Worm (Caenorhabditis elegans) whole organism, L1 larva: ENCODE measurements around the gene F10E9.2.

Source experiments
- C04F5.9 ChIP-seq: sonication (generic microtip); optimal IDR thresholded peaks from 2 replicates; lab custom pipeline; 2016; ENCODE audit warnings: missing genetic modification characterization, missing compliant biosample characterization
- C16A3.4 ChIP-seq: fragments of 150-350 bp; optimal IDR thresholded peaks from 2 replicates; lab custom pipeline; 2014; ENCODE audit warnings: missing biosample characterization, missing genetic modification characterization
- F16B12.6 ChIP-seq: fragments of 150-350 bp; optimal IDR thresholded peaks from 2 replicates; lab custom pipeline; 2014; ENCODE audit warnings: missing biosample characterization, missing genetic modification characterization
- alr-1 ChIP-seq: fragments of 200-800 bp; sonication (Bioruptor generic); optimal IDR thresholded peaks from 2 replicates; lab custom pipeline; 2018; ENCODE audit warnings: borderline replicate concordance, mild to moderate bottlenecking, missing genetic modification characterization, missing compliant biosample characterization
- ama-1 ChIP-seq: fragments of 150-350 bp; optimal IDR thresholded peaks from 2 replicates; lab custom pipeline; 2014
- blmp-1 ChIP-seq: fragments of 150-350 bp; optimal IDR thresholded peaks from 2 replicates; lab custom pipeline; 2014; ENCODE audit warnings: missing biosample characterization, missing genetic modification characterization
- ceh-63 ChIP-seq: fragments of 200-800 bp; sonication (Bioruptor generic); optimal IDR thresholded peaks from 2 replicates; lab custom pipeline; 2018; ENCODE audit warnings: mild to moderate bottlenecking, missing genetic modification characterization, missing compliant biosample characterization
- ceh-8 ChIP-seq: fragments of 200-800 bp; sonication (Bioruptor generic); optimal IDR thresholded peaks from 2 replicates; lab custom pipeline; 2018; ENCODE audit warnings: mild to moderate bottlenecking, missing genetic modification characterization, moderate library complexity, missing compliant biosample characterization
- ceh-88 ChIP-seq: fragments of 200-800 bp; sonication (Bioruptor generic); IDR thresholded peaks from 2 replicates; pipeline ENCODE4 v1.3.6; 2022; ENCODE audit warnings: missing genetic modification characterization, missing compliant biosample characterization
- ceh-90 ChIP-seq: sonication (generic microtip); optimal IDR thresholded peaks from 2 replicates; lab custom pipeline; 2016; ENCODE audit warnings: missing genetic modification characterization, missing compliant biosample characterization
- ces-1 ChIP-seq: fragments of 150-350 bp; optimal IDR thresholded peaks from 2 replicates; lab custom pipeline; 2014; ENCODE audit warnings: missing biosample characterization, missing genetic modification reagents, missing genetic modification characterization
- dpl-1 ChIP-seq, 3 experiments: fragments of 150-350 bp in 2 of 3; sonication (generic microtip) in 1 of 3; optimal IDR thresholded peaks; 2 replicates each; lab custom pipeline; 2014 to 2017; ENCODE audit warnings: missing biosample characterization in 3 of 3, missing genetic modification characterization in 3 of 3, missing genetic modification reagents in 3 of 3
- efl-1 ChIP-seq, 4 experiments: fragments of 150-350 bp; optimal IDR thresholded peaks in 3 of 4; peaks in 1 of 4; 1 replicate in 1 of 4; 2 replicates in 3 of 4; lab custom pipeline; 2014; ENCODE audit warnings: missing biosample characterization in 2 of 4, missing genetic modification characterization in 2 of 4, missing genetic modification reagents in 2 of 4
- efl-3 ChIP-seq: fragments of 200-800 bp; sonication (Bioruptor generic); optimal IDR thresholded peaks from 2 replicates; lab custom pipeline; 2018; ENCODE audit warnings: mild to moderate bottlenecking, missing genetic modification characterization, missing compliant biosample characterization
- egl-13 ChIP-seq: sonication (generic microtip); optimal IDR thresholded peaks from 2 replicates; lab custom pipeline; 2016; ENCODE audit warnings: missing genotype, missing genetic modification reagents, missing genetic modification characterization, missing compliant biosample characterization
- elt-3 ChIP-seq, 6 experiments: fragments of 150-350 bp in 1 of 6; sonication (generic microtip); optimal IDR thresholded peaks; 2 replicates each; lab custom pipeline; 2017 to 2018; ENCODE audit warnings: missing biosample characterization in 6 of 6, missing genetic modification characterization in 6 of 6, inconsistent platforms in 1 of 6
- ets-5 ChIP-seq: fragments of 200-800 bp; sonication (Bioruptor generic); IDR thresholded peaks from 2 replicates; pipeline ENCODE4 v1.3.6; 2022; ENCODE audit warnings: missing genetic modification characterization, missing compliant biosample characterization
- fkh-10 ChIP-seq: sonication (generic microtip); optimal IDR thresholded peaks from 2 replicates; lab custom pipeline; 2017; ENCODE audit warnings: missing biosample characterization, missing genetic modification reagents, missing genetic modification characterization
- fkh-4 ChIP-seq: sonication (generic microtip); optimal IDR thresholded peaks from 2 replicates; lab custom pipeline; 2016; ENCODE audit warnings: missing compliant biosample characterization, missing genetic modification characterization, borderline replicate concordance
- grh-1 ChIP-seq: fragments of 200-800 bp; sonication (Bioruptor generic); IDR thresholded peaks from 2 replicates; pipeline ENCODE4 v1.3.6; 2022; ENCODE audit warnings: missing genetic modification reagents, missing genetic modification characterization, missing compliant biosample characterization
- irx-1 ChIP-seq: sonication (generic microtip); optimal IDR thresholded peaks from 2 replicates; lab custom pipeline; 2016; ENCODE audit warnings: missing genetic modification characterization, missing compliant biosample characterization
- isw-1 ChIP-seq: fragments of 200-800 bp; sonication (Bioruptor generic); IDR thresholded peaks from 2 replicates; pipeline ENCODE4 v1.3.6; 2022; ENCODE audit warnings: missing genetic modification characterization, missing compliant biosample characterization
- lin-13 ChIP-seq: fragments of 150-350 bp; optimal IDR thresholded peaks from 2 replicates; lab custom pipeline; 2014; ENCODE audit warnings: missing biosample characterization, missing genetic modification reagents, missing genetic modification characterization
- lsy-2 ChIP-seq, 2 experiments: fragments of 150-350 bp; optimal IDR thresholded peaks; 2 replicates each; lab custom pipeline; 2014; ENCODE audit warnings: missing biosample characterization in 2 of 2, missing genetic modification characterization in 2 of 2
- mdl-1 ChIP-seq, 2 experiments: fragments of 150-350 bp; optimal IDR thresholded peaks; 2 replicates each; lab custom pipeline; 2014 to 2017; ENCODE audit warnings: missing biosample characterization in 2 of 2, missing genetic modification characterization in 2 of 2, inconsistent platforms in 1 of 2
- nhr-237 ChIP-seq: fragments of 150-350 bp; optimal IDR thresholded peaks from 2 replicates; lab custom pipeline; 2014; ENCODE audit warnings: missing biosample characterization, missing genetic modification characterization
- nhr-28 ChIP-seq: fragments of 150-350 bp; optimal IDR thresholded peaks from 2 replicates; lab custom pipeline; 2014; ENCODE audit warnings: missing biosample characterization, missing genetic modification characterization
- nhr-47 ChIP-seq: sonication (generic microtip); optimal IDR thresholded peaks from 2 replicates; lab custom pipeline; 2016; ENCODE audit warnings: mild to moderate bottlenecking, missing genetic modification characterization, moderate library complexity, missing compliant biosample characterization
- nhr-71 ChIP-seq: sonication (generic microtip); optimal IDR thresholded peaks from 2 replicates; lab custom pipeline; 2016; ENCODE audit warnings: mild to moderate bottlenecking, missing genetic modification characterization, moderate library complexity, missing compliant biosample characterization
- nhr-76 ChIP-seq: sonication (generic microtip); optimal IDR thresholded peaks from 2 replicates; lab custom pipeline; 2017; ENCODE audit warnings: missing biosample characterization, missing genetic modification characterization
- nhr-77 ChIP-seq: fragments of 150-350 bp; optimal IDR thresholded peaks from 2 replicates; lab custom pipeline; 2014; ENCODE audit warnings: missing biosample characterization, missing genetic modification characterization
- nhr-85 ChIP-seq: sonication (generic microtip); peaks from one replicate; lab custom pipeline; 2016; ENCODE audit warnings: missing genetic modification characterization, inconsistent platforms, missing compliant biosample characterization
- nhr-90 ChIP-seq: sonication (generic microtip); optimal IDR thresholded peaks from 2 replicates; lab custom pipeline; 2016; ENCODE audit warnings: mild to moderate bottlenecking, missing genetic modification characterization, missing compliant biosample characterization; ENCODE audit not compliant: poor library complexity
- pqm-1 ChIP-seq: sonication (generic microtip); optimal IDR thresholded peaks from 3 replicates; lab custom pipeline; 2017; ENCODE audit warnings: missing biosample characterization, missing genetic modification characterization
- rnt-1 ChIP-seq: sonication (generic microtip); optimal IDR thresholded peaks from 2 replicates; lab custom pipeline; 2016; ENCODE audit warnings: mild to moderate bottlenecking, missing genetic modification characterization, moderate library complexity, missing compliant biosample characterization
- skn-1 ChIP-seq: fragments of 150-350 bp; optimal IDR thresholded peaks from 2 replicates; lab custom pipeline; 2014; ENCODE audit warnings: missing biosample characterization, missing genetic modification characterization
- snu-23 ChIP-seq: sonication (generic microtip); optimal IDR thresholded peaks from 2 replicates; lab custom pipeline; 2016; ENCODE audit warnings: missing genetic modification characterization, missing compliant biosample characterization
- sox-4 ChIP-seq: sonication (generic microtip); optimal IDR thresholded peaks from 2 replicates; lab custom pipeline; 2016; ENCODE audit warnings: missing genetic modification characterization, missing compliant biosample characterization
- swsn-7 ChIP-seq: sonication (generic microtip); optimal IDR thresholded peaks from 2 replicates; lab custom pipeline; 2016; ENCODE audit warnings: missing genetic modification characterization, missing compliant biosample characterization
- tbx-2 ChIP-seq: sonication (generic microtip); optimal IDR thresholded peaks from 2 replicates; lab custom pipeline; 2016; ENCODE audit warnings: missing genetic modification characterization, missing compliant biosample characterization
- unc-130 ChIP-seq: fragments of 150-350 bp; optimal IDR thresholded peaks from 2 replicates; lab custom pipeline; 2017; ENCODE audit warnings: missing biosample characterization, missing genetic modification characterization, inconsistent platforms
- unc-62 ChIP-seq: fragments of 150-350 bp; optimal IDR thresholded peaks from 2 replicates; lab custom pipeline; 2014; ENCODE audit warnings: missing biosample characterization, missing genetic modification reagents, missing genetic modification characterization
- unc-86 ChIP-seq: sonication (generic microtip); optimal IDR thresholded peaks from 2 replicates; lab custom pipeline; 2016; ENCODE audit warnings: missing genetic modification characterization, missing compliant biosample characterization
- unc-98 ChIP-seq: fragments of 200-800 bp; sonication (Bioruptor generic); IDR thresholded peaks from 2 replicates; pipeline ENCODE4 v1.3.6; 2022; ENCODE audit warnings: missing genetic modification characterization, missing compliant biosample characterization
- vab-15 ChIP-seq: sonication (generic microtip); optimal IDR thresholded peaks from 2 replicates; lab custom pipeline; 2017; ENCODE audit warnings: missing genotype, mild to moderate bottlenecking, missing genetic modification characterization, missing compliant biosample characterization
- xbp-1 ChIP-seq: sonication (generic microtip); optimal IDR thresholded peaks from 2 replicates; lab custom pipeline; 2016; ENCODE audit warnings: missing genetic modification characterization, missing compliant biosample characterization
- zip-4 ChIP-seq: fragments of 200-800 bp; sonication (Bioruptor generic); optimal IDR thresholded peaks from 2 replicates; lab custom pipeline; 2018; ENCODE audit warnings: mild to moderate bottlenecking, missing genetic modification characterization, moderate library complexity, missing compliant biosample characterization
- ztf-11 ChIP-seq, 2 experiments: sonication (generic microtip); optimal IDR thresholded peaks; 2 replicates each; lab custom pipeline; 2016 to 2017; ENCODE audit warnings: missing genetic modification characterization in 2 of 2, missing biosample characterization in 1 of 2, missing compliant biosample characterization in 1 of 2

The F10E9.2 gene

ce11 chrIII:8307356-8307755, 5.1 kb upstream of the F10E9.2 start, which contains the start of the genes F10E9.7 and F10E9.5 (continued):
- TF ChIP-seq unc-86 (tag; lab: Kevin White, UChicago): peak; percentile 86
- no peak for TF ChIP-seq nhr-28 (tag; lab: Kevin White, UChicago)
- peak; percentile 95 for TF ChIP-seq swsn-7
- peak; percentile 75 to 90 for TF ChIP-seq efl-1 (optimal IDR thresholded peaks at IDR 0.05; lab: Kevin White, UChicago)
- peak; percentile 90 to 98 for TF ChIP-seq efl-1 (GFP tag; optimal IDR thresholded peaks at IDR 0.05 in 1 of 2; lab: Kevin White, UChicago)
- TF ChIP-seq blmp-1 (tag; lab: Kevin White, UChicago): peak; percentile 88
- TF ChIP-seq efl-3 (GFP tag; lab: Kevin White, UChicago): peak; percentile 93
- TF ChIP-seq F16B12.6: peak; percentile 66
- TF ChIP-seq ama-1: no peak
- TF ChIP-seq vab-15 (tag; lab: Kevin White, UChicago): peak; percentile 82
- no peak for TF ChIP-seq alr-1
- peak; percentile 96 for TF ChIP-seq nhr-85 (tag; lab: Kevin White, UChicago)
- TF ChIP-seq grh-1: no peak; the same call in 1 of the 2 replicates
- peak; percentile 87 for TF ChIP-seq isw-1 (GFP tag; lab: Robert Waterston, UW)
- peak; percentile 97 for TF ChIP-seq nhr-71 (tag; lab: Kevin White, UChicago)
- peak; percentile 84 to 93 (median 89) for TF ChIP-seq dpl-1 (GFP tag; optimal IDR thresholded peaks at IDR 0.05; lab: Kevin White, UChicago)
- peak; percentile 96 for TF ChIP-seq egl-13 (tag; lab: Kevin White, UChicago)
- TF ChIP-seq irx-1 (tag; lab: Kevin White, UChicago): peak; percentile 98
- TF ChIP-seq C16A3.4 (tag; lab: Kevin White, UChicago): peak; percentile 92
- TF ChIP-seq nhr-90: peak; percentile 98
- TF ChIP-seq zip-4 (GFP tag; lab: Kevin White, UChicago): peak; percentile 83
- TF ChIP-seq unc-130 (tag; lab: Kevin White, UChicago): peak; percentile 99
- TF ChIP-seq fkh-10 (GFP tag; lab: Kevin White, UChicago): no peak
- peak; percentile 91 for TF ChIP-seq unc-98 (GFP tag; lab: Robert Waterston, UW)
- TF ChIP-seq lin-13 (GFP tag; lab: Kevin White, UChicago): peak; percentile 79
- peak; percentile 97 for TF ChIP-seq sox-4 (tag; lab: Kevin White, UChicago)
- TF ChIP-seq tbx-2 (tag; lab: Kevin White, UChicago): peak; percentile 96
- TF ChIP-seq pqm-1: no peak
- peak in 3 of 6 experiments; percentile 24 to 85 (median 26) for TF ChIP-seq elt-3 (tag; optimal IDR thresholded peaks at IDR 0.05; lab: Kevin White, UChicago)
- TF ChIP-seq nhr-237 (tag; lab: Kevin White, UChicago): peak; percentile 20
- TF ChIP-seq ceh-8 (GFP tag; lab: Kevin White, UChicago): peak; percentile 94
- peak; percentile 96 for TF ChIP-seq nhr-47
- peak; percentile 96 for TF ChIP-seq ceh-90
- TF ChIP-seq rnt-1 (tag; lab: Kevin White, UChicago): peak; percentile 99
- TF ChIP-seq nhr-77 (tag; lab: Kevin White, UChicago): no peak
- TF ChIP-seq fkh-4 (tag; lab: Kevin White, UChicago): peak; percentile 99
- TF ChIP-seq mdl-1 (tag; optimal IDR thresholded peaks at IDR 0.05; lab: Kevin White, UChicago): peak in 1 of 2 experiments; percentile 75
- peak; percentile 95 for TF ChIP-seq snu-23 (GFP tag; lab: Kevin White, UChicago)
- TF ChIP-seq C04F5.9 (tag; lab: Kevin White, UChicago): peak; percentile 95
- TF ChIP-seq ets-5: no peak
- TF ChIP-seq lsy-2 (tag; optimal IDR thresholded peaks at IDR 0.05; lab: Kevin White, UChicago): peak; percentile 95 to 96
- no peak for TF ChIP-seq unc-62
- peak; percentile 79 for TF ChIP-seq ceh-63 (GFP tag; lab: Kevin White, UChicago)
- no peak for TF ChIP-seq nhr-76 (tag; lab: Kevin White, UChicago)

- TF ChIP-seq xbp-1 (no peak), ztf-11 (tag; optimal IDR thresholded peaks at IDR 0.05; lab: Kevin White, UChicago) (no peak), pqm-1 (no peak), ces-1 (GFP tag; lab: Kevin White, UChicago) (no peak), F16B12.6 (no peak), nhr-237 (tag; lab: Kevin White, UChicago) (no peak), C04F5.9 (tag; lab: Kevin White, UChicago) (no peak), egl-13 (tag; lab: Kevin White, UChicago) (no peak), elt-3 (tag; optimal IDR thresholded peaks at IDR 0.05; lab: Kevin White, UChicago) (no peak), lin-13 (GFP tag; lab: Kevin White, UChicago) (no peak), ceh-88 (GFP tag; lab: Robert Waterston, UW) (no peak), blmp-1 (tag; lab: Kevin White, UChicago) (no peak), skn-1 (no peak), fkh-4 (tag; lab: Kevin White, UChicago) (no peak), dpl-1 (GFP tag; optimal IDR thresholded peaks at IDR 0.05; lab: Kevin White, UChicago) (no peak), unc-130 (tag; lab: Kevin White, UChicago) (no peak)
- TF ChIP-seq, all 84 proteins: peak for 0
Observed at ce11 chrIII:8308238-8308637, 4.3 kb upstream of the F10E9.2 start, which contains the start of gene F10E9.4. Gene F10E9.4 (plus strand): TSS chrIII:8308538.
